Fruit fly (Drosophila melanogaster): Measurements from ENCODE around the gene Pyroxd1.
A peak's percentile ranks its signal among the peaks of the same experiment; 100 is the strongest.

Pyroxd1 gene

DNA sequence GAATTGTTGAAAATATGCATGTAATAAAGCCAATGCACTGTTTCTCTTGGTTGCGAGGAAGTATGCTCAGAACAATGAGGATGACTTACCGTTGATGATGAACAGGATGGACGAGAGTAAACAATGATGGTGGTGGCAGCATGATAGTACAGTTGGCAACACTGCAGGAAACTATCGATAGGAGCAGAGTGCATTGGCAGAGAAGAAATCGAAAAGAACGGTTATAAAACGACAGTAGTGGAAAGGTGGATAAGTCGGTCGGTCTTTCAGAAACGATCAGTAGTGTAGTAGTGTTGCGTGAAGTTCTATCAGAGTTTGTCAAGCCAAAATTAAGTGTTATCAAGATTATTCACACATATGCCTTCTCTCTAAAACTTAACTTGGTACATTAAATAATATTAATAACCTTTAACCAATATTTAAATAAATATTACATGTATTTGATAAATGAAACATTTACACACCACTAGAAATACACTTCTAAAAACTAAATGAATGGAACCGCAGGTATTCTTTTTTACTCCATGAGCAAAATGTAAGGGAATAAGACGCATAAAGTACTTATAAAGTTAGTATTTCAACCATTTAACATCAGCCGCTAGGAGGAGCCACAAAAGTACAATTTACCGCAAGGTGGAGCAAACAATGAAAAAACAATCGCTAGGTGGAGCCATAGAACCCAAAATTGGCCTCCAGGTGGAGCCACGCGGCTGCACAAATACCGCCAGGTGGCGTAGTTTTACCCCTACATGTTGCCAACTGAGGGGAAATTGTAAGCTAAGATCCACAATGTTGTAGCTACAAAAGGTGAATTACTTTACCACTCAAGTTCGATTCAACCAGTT, 29.4 kb downstream of the Pyroxd1 start (continued):
- TF ChIP-seq lov (optimal IDR thresholded peaks at IDR 0.05): no peak
- peak; percentile 92 for TF ChIP-seq lov (GFP tag; IDR thresholded peaks at IDR 0.05)
- TF ChIP-seq Camta (GFP tag; optimal IDR thresholded peaks at IDR 0.05): peak; percentile 92
- TF ChIP-seq Doc3 (GFP tag; IDR thresholded peaks at IDR 0.05; ENCODE audit: partially characterized antibody): peak; percentile 78
- peak; percentile 16 for TF ChIP-seq Dp (GFP tag; optimal IDR thresholded peaks at IDR 0.05)
- TF ChIP-seq CG32772 (GFP tag; IDR thresholded peaks at IDR 0.05): peak; percentile 96
- peak; percentile 92 for TF ChIP-seq HLH3B (GFP tag; IDR thresholded peaks at IDR 0.05)
- peak; percentile 97 for TF ChIP-seq Mrtf (GFP tag; IDR thresholded peaks at IDR 0.05)
- peak; percentile 81 for TF ChIP-seq CG8924 (tag; optimal IDR thresholded peaks at IDR 0.05)
- peak; percentile 91 for TF ChIP-seq Awh (GFP tag; IDR thresholded peaks at IDR 0.05)
- peak; percentile 96 for TF ChIP-seq dpn (GFP tag; optimal IDR thresholded peaks at IDR 0.05)
- peak; percentile 91 for TF ChIP-seq sob (GFP tag; IDR thresholded peaks at IDR 0.05)
- no peak for TF ChIP-seq crol (GFP tag; IDR thresholded peaks at IDR 0.05)
- TF ChIP-seq CG13123 (GFP tag; optimal IDR thresholded peaks at IDR 0.05): peak; percentile 70
- peak; percentile 0 for TF ChIP-seq ac (GFP tag; optimal IDR thresholded peaks at IDR 0.05)
- peak; percentile 6 for TF ChIP-seq CG8281 (tag; optimal IDR thresholded peaks at IDR 0.05)
- no peak for TF ChIP-seq usp (GFP tag; optimal IDR thresholded peaks at IDR 0.05)
- TF ChIP-seq peb (GFP tag; IDR thresholded peaks at IDR 0.05): peak; percentile 72
- peak; percentile 100 for TF ChIP-seq CG11456 (GFP tag; IDR thresholded peaks at IDR 0.05)
- TF ChIP-seq MESR4 (GFP tag; optimal IDR thresholded peaks at IDR 0.05): no peak
- TF ChIP-seq btn (GFP tag; optimal IDR thresholded peaks at IDR 0.05): peak; percentile 70
- peak; percentile 88 for TF ChIP-seq ssp (GFP tag; IDR thresholded peaks at IDR 0.05)
- TF ChIP-seq Atf-2 (GFP tag; optimal IDR thresholded peaks at IDR 0.05): peak; percentile 93
- TF ChIP-seq CG18476 (GFP tag; optimal IDR thresholded peaks at IDR 0.05): peak; percentile 57
- peak; percentile 99 for TF ChIP-seq NFAT (GFP tag; IDR thresholded peaks at IDR 0.05)
- peak; percentile 68 for TF ChIP-seq dmrt99B (tag; optimal IDR thresholded peaks at IDR 0.05)
- TF ChIP-seq kni (GFP tag; optimal IDR thresholded peaks at IDR 0.05): peak; percentile 34
- peak; percentile 67 for TF ChIP-seq ewg (GFP tag; optimal IDR thresholded peaks at IDR 0.05)
- TF ChIP-seq cg (GFP tag; optimal IDR thresholded peaks at IDR 0.05): no peak
- peak; percentile 86 for TF ChIP-seq CG4617 (GFP tag; optimal IDR thresholded peaks at IDR 0.05; ENCODE audit: borderline replicate concordance)
- TF ChIP-seq shn (GFP tag; optimal IDR thresholded peaks at IDR 0.05): peak; percentile 91
- peak; percentile 74 for TF ChIP-seq jing (GFP tag; optimal IDR thresholded peaks at IDR 0.05)
- TF ChIP-seq CG12391 (tag; optimal IDR thresholded peaks at IDR 0.05): peak; percentile 80
- peak; percentile 97 for TF ChIP-seq bab2 (GFP tag; optimal IDR thresholded peaks at IDR 0.05)
- TF ChIP-seq Xrp1 (GFP tag; IDR thresholded peaks at IDR 0.05): peak; percentile 68
- peak; percentile 60 for TF ChIP-seq CG12236 (GFP tag; optimal IDR thresholded peaks at IDR 0.05)
- TF ChIP-seq seq (GFP tag; IDR thresholded peaks at IDR 0.05): 0 out of 2 replicates have a peak, but pooled peaks have one; percentile 68
- peak; percentile 88 for TF ChIP-seq Taf1 (GFP tag; IDR thresholded peaks at IDR 0.05)
- peak; percentile 82 for TF ChIP-seq CG3163 (GFP tag; optimal IDR thresholded peaks at IDR 0.05)
- peak; percentile 59 for TF ChIP-seq CG15514 (GFP tag; optimal IDR thresholded peaks at IDR 0.05)
- TF ChIP-seq CG17186 (GFP tag; optimal IDR thresholded peaks at IDR 0.05): no peak
- peak; percentile 100 for TF ChIP-seq CG11504 (tag; optimal IDR thresholded peaks at IDR 0.05)
- TF ChIP-seq CG17568 (GFP tag; optimal IDR thresholded peaks at IDR 0.05): no peak
- TF ChIP-seq CG5953 (GFP tag; IDR thresholded peaks at IDR 0.05): peak; percentile 81
- TF ChIP-seq pho (GFP tag; optimal IDR thresholded peaks at IDR 0.05): peak; percentile 79
- peak; percentile 91 for TF ChIP-seq Hmr (GFP tag; optimal IDR thresholded peaks at IDR 0.05)
- TF ChIP-seq CG2129 (GFP tag; IDR thresholded peaks at IDR 0.05; ENCODE audit: partially characterized antibody): peak; percentile 84
- peak; percentile 80 for TF ChIP-seq psq (GFP tag; optimal IDR thresholded peaks at IDR 0.05)
- peak; percentile 76 for TF ChIP-seq CG14710 (tag; optimal IDR thresholded peaks at IDR 0.05)
